Worm (Caenorhabditis elegans) whole organism, early embryonic: ENCODE results near the gene gldi-4.

ENCODE experiments used
- aly-1 ChIP-seq: sonication (generic microtip); optimal IDR thresholded peaks from 2 replicates; lab custom pipeline; 2016; ENCODE audit warnings: missing genetic modification characterization, missing compliant biosample characterization
- ama-1 ChIP-seq: fragments of 150-350 bp; optimal IDR thresholded peaks from 2 replicates; lab custom pipeline; 2014
- ceh-13 ChIP-seq: fragments of 200-800 bp; sonication (Bioruptor generic); optimal IDR thresholded peaks from 2 replicates; lab custom pipeline; 2018; ENCODE audit warnings: mild to moderate bottlenecking, missing genetic modification characterization, missing compliant biosample characterization
- ceh-36 ChIP-seq: sonication (generic microtip); optimal IDR thresholded peaks from 2 replicates; lab custom pipeline; 2016; ENCODE audit warnings: missing genetic modification characterization, inconsistent platforms, missing compliant biosample characterization
- ets-7 ChIP-seq: sonication (generic microtip); optimal IDR thresholded peaks from 2 replicates; lab custom pipeline; 2016; ENCODE audit warnings: missing genotype, missing genetic modification characterization, missing compliant biosample characterization
- flt-1 ChIP-seq: fragments of 200-800 bp; sonication (Bioruptor generic); IDR thresholded peaks from 2 replicates; pipeline ENCODE4 v1.3.6; 2022; ENCODE audit warnings: missing genetic modification characterization, missing compliant biosample characterization
- hmbx-1 ChIP-seq: sonication (generic microtip); optimal IDR thresholded peaks from 2 replicates; lab custom pipeline; 2016; ENCODE audit warnings: mild to moderate bottlenecking, missing genetic modification characterization, missing compliant biosample characterization
- hmg-4 ChIP-seq: fragments of 200-800 bp; sonication (Bioruptor generic); optimal IDR thresholded peaks from 2 replicates; lab custom pipeline; 2018; ENCODE audit warnings: mild to moderate bottlenecking, missing genetic modification characterization, missing compliant biosample characterization
- scrt-1 ChIP-seq: fragments of 200-800 bp; sonication (Bioruptor generic); IDR thresholded peaks from 2 replicates; pipeline ENCODE4 v1.3.6; 2022; ENCODE audit warnings: missing genetic modification characterization, missing compliant biosample characterization
- tbx-11 ChIP-seq: fragments of 200-800 bp; sonication (Bioruptor generic); IDR thresholded peaks from 2 replicates; pipeline ENCODE4 v1.3.6; 2022; ENCODE audit warnings: missing genetic modification characterization, missing compliant biosample characterization
- tra-4 ChIP-seq: sonication (generic microtip); optimal IDR thresholded peaks from 2 replicates; lab custom pipeline; 2017; ENCODE audit warnings: missing genetic modification characterization, missing compliant biosample characterization

DNA sequence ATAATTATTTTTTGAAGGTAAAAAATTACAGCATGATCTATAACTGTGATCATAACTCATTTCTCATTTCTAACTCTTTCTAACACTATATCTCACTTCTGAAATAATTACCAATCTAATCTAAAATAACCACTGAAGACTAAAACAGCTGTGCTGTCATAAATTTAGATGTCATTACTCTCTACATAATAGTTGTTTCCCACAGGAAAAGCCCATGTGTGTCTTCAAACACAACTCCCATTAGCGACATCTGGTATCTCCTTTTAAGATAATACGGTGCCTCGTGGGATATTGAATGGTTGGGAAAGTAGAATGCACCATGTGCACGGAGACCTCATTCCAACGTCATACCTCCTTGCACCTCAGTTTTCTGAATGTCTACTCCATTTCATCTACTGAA lies 47.6 kb downstream of the gldi-4 start, which contains the start of gene Y43B11AL.1:
- TF ChIP-seq ama-1 (lab: Kevin White, UChicago) (no peak), ets-7 (tag; lab: Kevin White, UChicago) (no peak), ceh-13 (GFP tag; lab: Kevin White, UChicago) (no peak), flt-1 (GFP tag; lab: Robert Waterston, UW) (no peak), hmg-4 (GFP tag; lab: Kevin White, UChicago) (no peak), scrt-1 (GFP tag; lab: Robert Waterston, UW) (no peak), ceh-36 (tag; lab: Kevin White, UChicago) (no peak), hmbx-1 (tag; lab: Kevin White, UChicago) (no peak), aly-1 (tag; lab: Kevin White, UChicago) (no peak), tra-4 (tag; lab: Kevin White, UChicago) (no peak), tbx-11 (no peak)
